Fruit fly (Drosophila melanogaster) whole organism, adult: Measurements from ENCODE around the gene Gug.
A peak's percentile ranks its signal among the peaks of the same experiment; 100 is the strongest.

Experiments used
- CG12768 ChIP-seq: fragments of 200-800 bp; sonication (Bioruptor generic); optimal IDR thresholded peaks from 2 replicates; lab custom pipeline; 2017; ENCODE audit warnings: missing biosample characterization, missing genetic modification characterization, mild to moderate bottlenecking, moderate library complexity, missing genetic modification reagents
- CG1620 ChIP-seq: fragments of 200-800 bp; sonication (Bioruptor generic); optimal IDR thresholded peaks from 2 replicates; lab custom pipeline; 2016; ENCODE audit warnings: missing biosample characterization, missing genetic modification characterization
- CG33017 ChIP-seq: fragments of 200-800 bp; sonication (Bioruptor generic); optimal IDR thresholded peaks from 2 replicates; lab custom pipeline; 2018; ENCODE audit warnings: missing biosample characterization, mild to moderate bottlenecking, missing genetic modification characterization, moderate library complexity
- CG5204 ChIP-seq: fragments of 200-800 bp; sonication (Bioruptor generic); optimal IDR thresholded peaks from 2 replicates; lab custom pipeline; 2016; ENCODE audit warnings: missing biosample characterization, missing genetic modification characterization
- CG7101 ChIP-seq: fragments of 200-800 bp; sonication (Bioruptor generic); optimal IDR thresholded peaks from 2 replicates; lab custom pipeline; 2018; ENCODE audit warnings: missing biosample characterization, mild to moderate bottlenecking, missing genetic modification characterization, moderate library complexity
- Clk ChIP-seq: fragments of 200-800 bp; sonication (Bioruptor generic); optimal IDR thresholded peaks from 2 replicates; lab custom pipeline; 2017; ENCODE audit warnings: missing biosample characterization, missing genetic modification characterization
- Hr96 ChIP-seq: fragments of 200-800 bp; sonication (Bioruptor generic); optimal IDR thresholded peaks from 2 replicates; lab custom pipeline; 2016; ENCODE audit warnings: missing biosample characterization, missing genetic modification characterization
- cic ChIP-seq: fragments of 200-800 bp; sonication (Bioruptor generic); optimal IDR thresholded peaks from 2 replicates; lab custom pipeline; 2017; ENCODE audit warnings: missing biosample characterization, mild to moderate bottlenecking, missing genetic modification characterization, moderate library complexity
- pad ChIP-seq: fragments of 200-800 bp; sonication (Bioruptor generic); optimal IDR thresholded peaks from 3 replicates; lab custom pipeline; 2017; ENCODE audit warnings: missing biosample characterization, missing genetic modification characterization, mild to moderate bottlenecking, moderate library complexity, missing genetic modification reagents
- tj ChIP-seq: fragments of 200-800 bp; sonication (Bioruptor generic); optimal IDR thresholded peaks from 3 replicates; lab custom pipeline; 2017; ENCODE audit warnings: missing biosample characterization, mild to moderate bottlenecking, missing genetic modification characterization, moderate library complexity
- toe ChIP-seq: fragments of 200-800 bp; sonication (Bioruptor generic); optimal IDR thresholded peaks from 2 replicates; lab custom pipeline; 2016; ENCODE audit warnings: missing biosample characterization, missing genetic modification characterization

- TF ChIP-seq toe (GFP tag; lab: Kevin White, UChicago) (no peak), Hr96 (no peak), CG33017 (tag; lab: Kevin White, UChicago) (no peak), cic (GFP tag; lab: Kevin White, UChicago) (no peak), CG5204 (no peak), tj (GFP tag; lab: Kevin White, UChicago) (no peak), CG1620 (GFP tag; lab: Kevin White, UChicago) (no peak), CG12768 (GFP tag; lab: Kevin White, UChicago) (no peak), Clk (GFP tag; lab: Kevin White, UChicago) (no peak), pad (GFP tag; lab: Kevin White, UChicago) (no peak), CG7101 (tag; lab: Kevin White, UChicago) (peak; percentile 15)
Observed at dm6 chr3L:8411439-8411897, 38.3 kb upstream of the Gug start, which contains the start of gene Exo70.
